Worm (Caenorhabditis elegans): Measurements from ENCODE around the gene cdc-14.
A peak's percentile ranks its signal among the peaks of the same experiment; 100 is the strongest.

Gene cdc-14

ce11 chrII:5579236-5579635 lies 14.0 kb downstream of the cdc-14 start:
- TF ChIP-seq hlh-11 (tag; optimal IDR thresholded peaks at IDR 0.05) (no peak), lin-29 (GFP tag; IDR thresholded peaks at IDR 0.05) (no peak), aha-1 (tag) (peak; percentile 76)

ce11 chrII:5578714-5579113 lies 14.5 kb downstream of the cdc-14 start:
- no peak for TF ChIP-seq nhr-48 (tag; optimal IDR thresholded peaks at IDR 0.05)
- peak; percentile 83 for TF ChIP-seq set-16 (GFP tag; IDR thresholded peaks at IDR 0.05)

ce11 chrII:5578035-5578434 lies 15.2 kb downstream of the cdc-14 start, which contains the start of gene T25E4.1:
Gene T25E4.1, plus strand, starts transcription at chrII:5578335.
- TF ChIP-seq fos-1 (tag; optimal IDR thresholded peaks at IDR 0.05) (no peak), jun-1 (tag; optimal IDR thresholded peaks at IDR 0.05) (no peak), T20F7.1 (GFP tag; optimal IDR thresholded peaks at IDR 0.05) (no peak), ctbp-1 (GFP tag; IDR thresholded peaks at IDR 0.05) (no peak)

- TF ChIP-seq madf-9 (GFP tag; conservative IDR thresholded peaks at IDR 0.05) (peak; percentile 55; the same call in 1 of the 2 replicates), saeg-2 (GFP tag; IDR thresholded peaks at IDR 0.05) (no peak), mdl-1 (tag; optimal IDR thresholded peaks at IDR 0.05) (no peak), ztf-7 (tag; optimal IDR thresholded peaks at IDR 0.05) (peak; percentile 25), zfp-3 (GFP tag; conservative IDR thresholded peaks at IDR 0.05) (no peak), daf-19 (GFP tag; conservative IDR thresholded peaks at IDR 0.05) (peak; percentile 84), Y105C5A.15 (GFP tag; IDR thresholded peaks at IDR 0.05) (peak; percentile 83), F26F4.8 (GFP tag; conservative IDR thresholded peaks at IDR 0.05) (no peak), hlh-11 (tag; optimal IDR thresholded peaks at IDR 0.05) (peak; percentile 46), daf-8 (GFP tag; IDR thresholded peaks at IDR 0.05) (no peak), egl-43 (GFP tag; IDR thresholded peaks at IDR 0.05) (peak; percentile 90), mxl-3 (GFP tag; optimal IDR thresholded peaks at IDR 0.05) (peak; percentile 32), lin-38 (GFP tag; IDR thresholded peaks at IDR 0.05) (no peak; the same call in 1 of the 2 replicates), F44E2.7 (GFP tag; IDR thresholded peaks at IDR 0.05) (0 out of 2 replicates have a peak, but pooled peaks have one; percentile 64), T20F7.1 (GFP tag; optimal IDR thresholded peaks at IDR 0.05) (peak; percentile 25), pqm-1 (tag; optimal IDR thresholded peaks at IDR 0.05) (no peak), aha-1 (tag) (peak; percentile 77), ctbp-1 (GFP tag; IDR thresholded peaks at IDR 0.05) (peak; percentile 63; the same call in 1 of the 2 replicates), daf-16 (GFP tag; optimal IDR thresholded peaks at IDR 0.05) (peak in 1 of 2 experiments; percentile 65), daf-16 (tag; optimal IDR thresholded peaks at IDR 0.05) (peak; percentile 59), unc-62 (GFP tag; optimal IDR thresholded peaks at IDR 0.05 in 1 of 2) (peak in 1 of 2 experiments; percentile 81), unc-62 (tag; optimal IDR thresholded peaks at IDR 0.05) (no peak), zip-2 (tag; optimal IDR thresholded peaks at IDR 0.05) (peak; percentile 23), fos-1 (tag; optimal IDR thresholded peaks at IDR 0.05) (no peak), mes-2 (tag; optimal IDR thresholded peaks at IDR 0.05; ENCODE audit: poor library complexity, severe bottlenecking) (peak; percentile 71), pha-4 (GFP tag; IDR thresholded peaks at IDR 0.05) (peak; percentile 73), pha-4 (tag; optimal IDR thresholded peaks at IDR 0.05) (no peak), ztf-11 (tag; optimal IDR thresholded peaks at IDR 0.05) (no peak), dmd-8 (GFP tag; IDR thresholded peaks at IDR 0.05) (0 out of 2 replicates have a peak, but pooled peaks have one; percentile 71), nhr-102 (tag; optimal IDR thresholded peaks at IDR 0.05) (peak; percentile 56), D1046.2 (GFP tag; IDR thresholded peaks at IDR 0.05) (0 out of 2 replicates have a peak, but pooled peaks have one; percentile 53), nhr-77 (tag; optimal IDR thresholded peaks at IDR 0.05) (peak; percentile 19), T26A8.4 (GFP tag; IDR thresholded peaks at IDR 0.05) (peak; percentile 50; the same call in 1 of the 2 replicates), arid-1 (GFP tag; conservative IDR thresholded peaks at IDR 0.05) (peak; percentile 46; the same call in 1 of the 2 replicates), jun-1 (tag; optimal IDR thresholded peaks at IDR 0.05) (no peak), php-3 (GFP tag; IDR thresholded peaks at IDR 0.05) (peak; percentile 57; the same call in 1 of the 2 replicates), Y5F2A.4 (GFP tag; optimal IDR thresholded peaks at IDR 0.05) (peak; percentile 34), nhr-28 (tag; optimal IDR thresholded peaks at IDR 0.05) (peak; percentile 18), ZK337.2 (GFP tag; IDR thresholded peaks at IDR 0.05) (no peak), gei-8 (GFP tag; optimal IDR thresholded peaks at IDR 0.05) (peak; percentile 4), cey-2 (tag; optimal IDR thresholded peaks at IDR 0.05; ENCODE audit: borderline replicate concordance, insufficient read depth) (no peak)
Measured at ce11 chrII:5577060-5577459, 16.2 kb downstream of the cdc-14 start.

Measured in whole organism, L4 larva.